Fruit fly (Drosophila melanogaster) whole organism, embryonic: ENCODE results near the gene CG2767.

Experiments
- CG1647 ChIP-seq: fragments of 200-800 bp; sonication (Bioruptor generic); optimal IDR thresholded peaks from 3 replicates; lab custom pipeline; 2016; ENCODE audit warnings: missing biosample characterization, missing genetic modification characterization
- CG32772 ChIP-seq: fragments of 200-800 bp; sonication (Bioruptor generic); IDR thresholded peaks from 2 replicates; pipeline ENCODE4 v1.3.6; 2022; ENCODE audit warnings: missing biosample characterization, missing genetic modification characterization
- CG5953 ChIP-seq: fragments of 200-800 bp; sonication (Bioruptor generic); IDR thresholded peaks from 2 replicates; pipeline ENCODE4 v1.3.6; 2022; ENCODE audit warnings: missing biosample characterization, missing genetic modification characterization
- Dip3 ChIP-seq: fragments of 200-800 bp; sonication (Bioruptor generic); optimal IDR thresholded peaks from 3 replicates; lab custom pipeline; 2016; ENCODE audit warnings: missing biosample characterization, missing genetic modification characterization
- Ets97D ChIP-seq: fragments of 200-800 bp; sonication (Bioruptor generic); optimal IDR thresholded peaks from 3 replicates; lab custom pipeline; 2016; ENCODE audit warnings: missing biosample characterization, missing genetic modification characterization
- Gsc ChIP-seq: fragments of 200-800 bp; sonication (Bioruptor generic); IDR thresholded peaks from 2 replicates; pipeline ENCODE4 v1.3.6; 2022; ENCODE audit warnings: missing biosample characterization, missing genetic modification characterization
- MBD-R2 ChIP-seq: fragments of 200-800 bp; sonication (Bioruptor generic); IDR thresholded peaks from 2 replicates; pipeline ENCODE4 v1.3.6; 2022; ENCODE audit warnings: missing biosample characterization, missing genetic modification characterization
- Scr ChIP-seq: fragments of 200-800 bp; sonication (Bioruptor generic); IDR thresholded peaks from 2 replicates; pipeline ENCODE4 v1.3.6; 2022; ENCODE audit warnings: missing biosample characterization, missing genetic modification characterization; ENCODE audit not compliant: partially characterized antibody
- eyg ChIP-seq: fragments of 200-800 bp; sonication (Bioruptor generic); optimal IDR thresholded peaks from 3 replicates; lab custom pipeline; 2016; ENCODE audit warnings: missing biosample characterization, missing genetic modification characterization
- hkb ChIP-seq, 2 experiments: fragments of 200-800 bp in 1 of 2; fragments of >200 bp in 1 of 2; sonication (Bioruptor generic) in 1 of 2; IDR thresholded peaks in 1 of 2; optimal IDR thresholded peaks in 1 of 2; 2 replicates each; pipeline versions ENCODE4 v1.3.6 to Lab custom; 2017 to 2022; ENCODE audit warnings: missing biosample characterization in 1 of 2, missing genetic modification characterization in 1 of 2

dm6 chr3R:8001074-8001669 lies 6.7 kb downstream of the CG2767 start, which contains the start of the genes Kmn2 and CG2698:
- peak; percentile 98 for TF ChIP-seq CG32772 (GFP tag; lab: Robert Waterston, UW)
- peak; percentile 96 for TF ChIP-seq CG5953 (GFP tag; lab: Robert Waterston, UW)
- peak; percentile 75 for TF ChIP-seq Scr (GFP tag; lab: Robert Waterston, UW)
- TF ChIP-seq MBD-R2: peak; percentile 98
- peak; percentile 60 for TF ChIP-seq Ets97D (GFP tag; lab: Kevin White, UChicago)
- peak; percentile 96 for TF ChIP-seq Gsc (GFP tag; lab: Robert Waterston, UW)
- peak; percentile 72 for TF ChIP-seq hkb (optimal IDR thresholded peaks at IDR 0.05; lab: Kevin White, UChicago)
- TF ChIP-seq hkb (GFP tag; IDR thresholded peaks at IDR 0.05; lab: Robert Waterston, UW): peak; percentile 97
- peak; percentile 80 for TF ChIP-seq Dip3
- peak; percentile 10 for TF ChIP-seq eyg (GFP tag; lab: Kevin White, UChicago)
- TF ChIP-seq CG1647 (GFP tag; lab: Kevin White, UChicago): peak; percentile 79
